Worm (Caenorhabditis elegans): ENCODE measurements around the gene T16A9.5.

DNA sequence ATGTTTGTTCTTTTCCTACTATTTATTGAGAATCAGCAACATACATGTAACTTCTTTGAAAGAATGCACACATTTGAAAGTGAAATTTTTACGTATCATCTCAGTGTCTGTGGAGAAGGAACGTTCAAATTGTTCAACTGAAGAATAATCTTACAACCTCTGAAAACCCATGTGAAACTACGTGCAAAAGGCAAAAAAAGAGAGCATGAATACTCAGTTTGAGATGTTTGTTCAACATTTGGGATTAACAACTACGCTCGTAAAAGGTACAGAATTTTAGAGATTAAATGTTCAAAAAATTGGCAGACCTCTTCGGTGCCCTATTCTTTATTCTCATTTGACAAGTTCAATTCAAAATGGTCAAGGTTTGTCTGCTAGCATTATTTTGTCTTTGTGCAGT lies 37.0 kb upstream of the T16A9.5 start, which contains the start of gene K02E11.5:
- TF ChIP-seq elt-3 (tag; optimal IDR thresholded peaks at IDR 0.05) (no peak), nhr-237 (tag; optimal IDR thresholded peaks at IDR 0.05) (no peak), nhr-28 (tag; optimal IDR thresholded peaks at IDR 0.05) (no peak), jun-1 (tag; optimal IDR thresholded peaks at IDR 0.05) (no peak), ama-1 (optimal IDR thresholded peaks at IDR 0.05) (no peak), egl-27 (tag; optimal IDR thresholded peaks at IDR 0.05) (no peak), unc-62 (GFP tag; optimal IDR thresholded peaks at IDR 0.05) (no peak), nhr-77 (tag; optimal IDR thresholded peaks at IDR 0.05) (no peak), skn-1 (tag; optimal IDR thresholded peaks at IDR 0.05) (no peak), nhr-12 (tag; optimal IDR thresholded peaks at IDR 0.05) (no peak)

Measured in whole organism, L3 larva.